Worm (Caenorhabditis elegans): ENCODE measurements around the gene C08E8.4.

ce11 chrV:18414051-18414450, 42.4 kb downstream of the C08E8.4 start, which contains the start of gene txt-8:
- TF ChIP-seq mxl-1 (tag; optimal IDR thresholded peaks at IDR 0.05) (no peak), ama-1 (optimal IDR thresholded peaks at IDR 0.05) (no peak), ama-1 (GFP tag; optimal IDR thresholded peaks at IDR 0.05) (no peak), cebp-1 (GFP tag; IDR thresholded peaks at IDR 0.05) (no peak), cebp-1 (tag; optimal IDR thresholded peaks at IDR 0.05) (no peak), die-1 (tag; optimal IDR thresholded peaks at IDR 0.05) (no peak), lsl-1 (GFP tag; optimal IDR thresholded peaks at IDR 0.05) (no peak), zfh-2 (GFP tag; conservative IDR thresholded peaks at IDR 0.05) (no peak), ceh-40 (GFP tag; IDR thresholded peaks at IDR 0.05) (no peak), sdz-38 (tag; optimal IDR thresholded peaks at IDR 0.05) (no peak)
